Fruit fly (Drosophila melanogaster) whole organism, wandering third instar larva: ENCODE data around the gene Apoltp.

Experiments
- CG32264 ChIP-seq: fragments of 200-800 bp; sonication (Bioruptor generic); optimal IDR thresholded peaks from 2 replicates; lab custom pipeline; 2016; ENCODE audit warnings: missing biosample characterization, missing genetic modification characterization
- CG9705 ChIP-seq: fragments of 200-800 bp; sonication (Bioruptor generic); optimal IDR thresholded peaks from 2 replicates; lab custom pipeline; 2018; ENCODE audit warnings: missing biosample characterization, mild to moderate bottlenecking, missing genetic modification characterization
- CrebA ChIP-seq: fragments of 200-800 bp; sonication (Bioruptor generic); optimal IDR thresholded peaks from 2 replicates; lab custom pipeline; 2016; ENCODE audit warnings: missing biosample characterization, mild to moderate bottlenecking, missing genetic modification characterization, borderline replicate concordance
- Dfd ChIP-seq: fragments of >200 bp; optimal IDR thresholded peaks from 2 replicates; lab custom pipeline; 2017; ENCODE audit warnings: missing biosample characterization, missing genetic modification characterization
- Dif ChIP-seq: fragments of 200-275, 200-300 bp; sonication (Bioruptor generic); optimal IDR thresholded peaks from 2 replicates; lab custom pipeline; 2018; ENCODE audit warnings: missing biosample characterization, missing genetic modification characterization; ENCODE audit not compliant: partially characterized antibody
- GATAd ChIP-seq: sonication (Bioruptor generic); optimal IDR thresholded peaks from 2 replicates; lab custom pipeline; 2016; ENCODE audit warnings: missing biosample characterization, missing genetic modification characterization
- HLH106 ChIP-seq: fragments of 200-800 bp; optimal IDR thresholded peaks from 3 replicates; lab custom pipeline; 2019; ENCODE audit warnings: missing biosample characterization, mild to moderate bottlenecking, missing genetic modification characterization, moderate library complexity
- Hnf4 ChIP-seq: fragments of 200-800 bp; sonication (Bioruptor generic); optimal IDR thresholded peaks from 2 replicates; lab custom pipeline; 2016; ENCODE audit warnings: missing biosample characterization, mild to moderate bottlenecking, missing genetic modification characterization
- Hr78 ChIP-seq: fragments of >200 bp; optimal IDR thresholded peaks from 2 replicates; lab custom pipeline; 2017; ENCODE audit warnings: missing biosample characterization, missing genetic modification characterization
- Hr83 ChIP-seq: fragments of 200-300 bp; sonication (Bioruptor generic); optimal IDR thresholded peaks from 2 replicates; lab custom pipeline; 2016; ENCODE audit warnings: missing biosample characterization, mild to moderate bottlenecking, missing genetic modification characterization, moderate library complexity; ENCODE audit not compliant: poor library complexity, severe bottlenecking
- Jra ChIP-seq: sonication (Bioruptor generic); optimal IDR thresholded peaks from 2 replicates; lab custom pipeline; 2016; ENCODE audit warnings: missing biosample characterization, missing genetic modification characterization
- Mio ChIP-seq: sonication (Bioruptor generic); optimal IDR thresholded peaks from 2 replicates; lab custom pipeline; 2016; ENCODE audit warnings: missing biosample characterization, missing genetic modification characterization
- Myc ChIP-seq: fragments of >200 bp; optimal IDR thresholded peaks from 2 replicates; lab custom pipeline; 2017
- N ChIP-seq: fragments of >200 bp; optimal IDR thresholded peaks from 2 replicates; lab custom pipeline; 2018; ENCODE audit warnings: missing biosample characterization, missing external identifiers, missing genetic modification characterization
- OdsH ChIP-seq: fragments of 200-800 bp; sonication (Bioruptor generic); optimal IDR thresholded peaks from 2 replicates; lab custom pipeline; 2016; ENCODE audit warnings: missing biosample characterization, mild to moderate bottlenecking, missing genetic modification characterization
- Rel ChIP-seq, 2 experiments: fragments of 200-800 bp; sonication (Bioruptor generic) in 1 of 2; optimal IDR thresholded peaks; 2 replicates in 1 of 2; 3 replicates in 1 of 2; lab custom pipeline; 2016 to 2019; ENCODE audit warnings: mild to moderate bottlenecking in 2 of 2, missing biosample characterization in 2 of 2, missing genetic modification characterization in 2 of 2, moderate library complexity in 1 of 2
- Sp1 ChIP-seq: fragments of 200-800 bp; sonication (Bioruptor generic); optimal IDR thresholded peaks from 3 replicates; lab custom pipeline; 2019; ENCODE audit warnings: missing biosample characterization, mild to moderate bottlenecking, missing genetic modification characterization, moderate library complexity
- Vsx2 ChIP-seq: fragments of 200-300, 225-300 bp; sonication (Bioruptor generic); optimal IDR thresholded peaks from 2 replicates; lab custom pipeline; 2018; ENCODE audit warnings: missing biosample characterization, missing genetic modification characterization; ENCODE audit not compliant: partially characterized antibody
- br ChIP-seq: fragments of 200-800 bp; sonication (Bioruptor generic); optimal IDR thresholded peaks from 2 replicates; lab custom pipeline; 2016; ENCODE audit warnings: missing biosample characterization, missing genetic modification characterization
- brk ChIP-seq: fragments of 200-800 bp; sonication (Bioruptor generic); optimal IDR thresholded peaks from 2 replicates; lab custom pipeline; 2016; ENCODE audit warnings: missing biosample characterization, mild to moderate bottlenecking, missing genetic modification characterization
- dl ChIP-seq, 2 experiments: fragments of 175-275, 200-275 bp in 1 of 2; fragments of 200-275 bp in 1 of 2; sonication (Bioruptor generic); optimal IDR thresholded peaks; lab custom pipeline; 2018; ENCODE audit warnings: mild to moderate bottlenecking in 2 of 2, missing biosample characterization in 2 of 2, missing genetic modification characterization in 2 of 2, moderate library complexity in 2 of 2; ENCODE audit not compliant: partially characterized antibody in 2 of 2, insufficient read depth in 1 of 2
- dmrt93B ChIP-seq: fragments of 200-800 bp; sonication (Bioruptor generic); optimal IDR thresholded peaks from 2 replicates; lab custom pipeline; 2018; ENCODE audit warnings: missing biosample characterization, mild to moderate bottlenecking, missing genetic modification characterization
- dsf ChIP-seq: sonication (Bioruptor generic); optimal IDR thresholded peaks from 2 replicates; lab custom pipeline; 2016; ENCODE audit warnings: missing biosample characterization, missing genetic modification characterization, borderline replicate concordance
- ey ChIP-seq: fragments of 200-800 bp; sonication (Bioruptor generic); optimal IDR thresholded peaks from 2 replicates; lab custom pipeline; 2016; ENCODE audit warnings: missing biosample characterization, missing genetic modification characterization
- foxo ChIP-seq, 2 experiments: fragments of 200-800 bp; sonication (Bioruptor generic); optimal IDR thresholded peaks; 2 replicates in 1 of 2; 3 replicates in 1 of 2; lab custom pipeline; 2016 to 2017; ENCODE audit warnings: missing biosample characterization in 2 of 2, missing genetic modification characterization in 2 of 2
- fru ChIP-seq: fragments of 200-800 bp; sonication (Bioruptor generic); optimal IDR thresholded peaks from 3 replicates; lab custom pipeline; 2016; ENCODE audit warnings: missing biosample characterization, mild to moderate bottlenecking, missing genetic modification characterization
- h ChIP-seq: fragments of 200-800 bp; sonication (Bioruptor generic); optimal IDR thresholded peaks from 3 replicates; lab custom pipeline; 2016; ENCODE audit warnings: missing biosample characterization, mild to moderate bottlenecking, missing genetic modification characterization
- jim ChIP-seq: fragments of 175-275, 200-325 bp; sonication (Bioruptor generic); optimal IDR thresholded peaks from 2 replicates; lab custom pipeline; 2016; ENCODE audit warnings: missing biosample characterization, mild to moderate bottlenecking, missing genetic modification characterization
- lola ChIP-seq: fragments of >200 bp; optimal IDR thresholded peaks from 2 replicates; lab custom pipeline; 2017; ENCODE audit warnings: missing biosample characterization, missing genetic modification characterization
- pan ChIP-seq: fragments of >200 bp; optimal IDR thresholded peaks from 2 replicates; lab custom pipeline; 2017
- psq ChIP-seq: fragments of 200-800 bp; sonication (Bioruptor generic); optimal IDR thresholded peaks from 3 replicates; lab custom pipeline; 2017; ENCODE audit warnings: missing biosample characterization, mild to moderate bottlenecking, missing genetic modification characterization, moderate library complexity
- rgr ChIP-seq: fragments of 200-800 bp; sonication (Bioruptor generic); optimal IDR thresholded peaks from 3 replicates; lab custom pipeline; 2016; ENCODE audit warnings: missing biosample characterization, mild to moderate bottlenecking, missing genetic modification characterization
- sage ChIP-seq: fragments of 200-800 bp; sonication (Bioruptor generic); optimal IDR thresholded peaks from 2 replicates; lab custom pipeline; 2016; ENCODE audit warnings: missing biosample characterization, mild to moderate bottlenecking, missing genetic modification characterization
- sv ChIP-seq: fragments of 200-800 bp; sonication (Bioruptor generic); optimal IDR thresholded peaks from 3 replicates; lab custom pipeline; 2016; ENCODE audit warnings: missing biosample characterization, missing genetic modification characterization
- tai ChIP-seq: sonication (Bioruptor generic); optimal IDR thresholded peaks from 2 replicates; lab custom pipeline; 2016; ENCODE audit warnings: missing biosample characterization, missing genetic modification characterization
- usp ChIP-seq: fragments of >200 bp; optimal IDR thresholded peaks from 2 replicates; lab custom pipeline; 2017; ENCODE audit warnings: missing biosample characterization, missing genetic modification characterization
- woc ChIP-seq: sonication (Bioruptor generic); optimal IDR thresholded peaks from 2 replicates; lab custom pipeline; 2016; ENCODE audit warnings: missing biosample characterization, mild to moderate bottlenecking, missing genetic modification characterization

Gene Apoltp

dm6 chr2L:9699615-9700014 is 65.6 kb downstream of the Apoltp start, which contains the start of gene hoip:
Gene hoip (plus strand): TSS chr2L:9699791.
- no peak for TF ChIP-seq fru (GFP tag; lab: Kevin White, UChicago)
- peak; percentile 14 for TF ChIP-seq Hnf4 (GFP tag; lab: Kevin White, UChicago)
- no peak for TF ChIP-seq Rel (GFP tag; optimal IDR thresholded peaks at IDR 0.05; lab: Kevin White, UChicago)
- TF ChIP-seq Rel (tag; optimal IDR thresholded peaks at IDR 0.05; lab: Kevin White, UChicago), result peak; percentile 63
- TF ChIP-seq brk (GFP tag; lab: Kevin White, UChicago), result peak; percentile 43
- no peak for TF ChIP-seq Vsx2 (GFP tag; lab: Kevin White, UChicago)

dm6 chr2L:9700454-9700853 is 66.5 kb downstream of the Apoltp start, which contains the start of gene pelo:
Gene pelo (plus strand): TSS chr2L:9700810.
- TF ChIP-seq Hnf4 (GFP tag; lab: Kevin White, UChicago) (peak; percentile 49), sv (GFP tag; lab: Kevin White, UChicago) (peak; percentile 10), Hr83 (GFP tag; lab: Kevin White, UChicago) (no peak), foxo (GFP tag; optimal IDR thresholded peaks at IDR 0.05; lab: Kevin White, UChicago) (peak in 1 of 2 experiments; percentile 68), brk (GFP tag; lab: Kevin White, UChicago) (peak; percentile 51), dl (GFP tag; optimal IDR thresholded peaks at IDR 0.05; lab: Kevin White, UChicago; ENCODE audit: insufficient read depth in 1 of 2, partially characterized antibody in 2 of 2) (no peak), Myc (lab: Kevin White, UChicago) (peak; percentile 99), ey (GFP tag; lab: Kevin White, UChicago) (peak; percentile 6), HLH106 (tag; lab: Kevin White, UChicago) (peak; percentile 74), dmrt93B (GFP tag; lab: Kevin White, UChicago) (peak; percentile 53), h (peak; percentile 58), Dif (GFP tag; lab: Kevin White, UChicago) (no peak), jim (GFP tag; lab: Kevin White, UChicago) (no peak), pan (lab: Kevin White, UChicago) (no peak), lola (GFP tag; lab: Kevin White, UChicago) (no peak), Dfd (no peak), fru (GFP tag; lab: Kevin White, UChicago) (peak; percentile 52), OdsH (GFP tag; lab: Kevin White, UChicago) (peak; percentile 66), tai (no peak), CG32264 (GFP tag; lab: Kevin White, UChicago) (no peak), sage (GFP tag; lab: Kevin White, UChicago) (peak; percentile 45), N (no peak), Rel (GFP tag; optimal IDR thresholded peaks at IDR 0.05; lab: Kevin White, UChicago) (no peak), Rel (tag; optimal IDR thresholded peaks at IDR 0.05; lab: Kevin White, UChicago) (peak; percentile 44), Mio (GFP tag; lab: Kevin White, UChicago) (no peak), woc (GFP tag; lab: Kevin White, UChicago) (peak; percentile 85), CG9705 (GFP tag; lab: Kevin White, UChicago) (peak; percentile 42), Vsx2 (GFP tag; lab: Kevin White, UChicago) (no peak), rgr (GFP tag; lab: Kevin White, UChicago) (peak; percentile 71), Sp1 (GFP tag; lab: Kevin White, UChicago) (peak; percentile 66), psq (peak; percentile 59), Hr78 (GFP tag; lab: Kevin White, UChicago) (no peak), Jra (GFP tag; lab: Kevin White, UChicago) (no peak), br (peak; percentile 48)

- no peak for TF ChIP-seq br
- no peak for TF ChIP-seq usp (GFP tag; lab: Kevin White, UChicago)
- no peak for TF ChIP-seq Hr83 (GFP tag; lab: Kevin White, UChicago)
- no peak for TF ChIP-seq foxo (GFP tag; optimal IDR thresholded peaks at IDR 0.05; lab: Kevin White, UChicago)
- no peak for TF ChIP-seq GATAd
- no peak for TF ChIP-seq Vsx2 (GFP tag; lab: Kevin White, UChicago)
- TF ChIP-seq dsf (GFP tag; lab: Kevin White, UChicago), result no peak
- no peak for TF ChIP-seq HLH106 (tag; lab: Kevin White, UChicago)
- TF ChIP-seq h, result no peak
- TF ChIP-seq woc (GFP tag; lab: Kevin White, UChicago), result no peak
- TF ChIP-seq Dif (GFP tag; lab: Kevin White, UChicago), result no peak
- no peak for TF ChIP-seq jim (GFP tag; lab: Kevin White, UChicago)
- no peak for TF ChIP-seq CrebA
- no peak for TF ChIP-seq psq
- TF ChIP-seq Myc (lab: Kevin White, UChicago), result no peak
- TF ChIP-seq dmrt93B (GFP tag; lab: Kevin White, UChicago), result no peak
- no peak for TF ChIP-seq brk (GFP tag; lab: Kevin White, UChicago)
- no peak for TF ChIP-seq Sp1 (GFP tag; lab: Kevin White, UChicago)
- TF ChIP-seq sage (GFP tag; lab: Kevin White, UChicago), result no peak
Measured at dm6 chr2L:9703000-9703399, 69.0 kb downstream of the Apoltp start.
